Fruit fly (Drosophila melanogaster) whole organism, embryonic: ENCODE results near the gene SerRS-m.

Experiments
- BtbVII ChIP-seq: fragments of 200-800 bp; sonication (Bioruptor generic); optimal IDR thresholded peaks from 3 replicates; lab custom pipeline; 2017; ENCODE audit warnings: missing biosample characterization, mild to moderate bottlenecking, missing genetic modification characterization
- CG10366 ChIP-seq: fragments of 200-800 bp; sonication (Bioruptor generic); IDR thresholded peaks from 2 replicates; pipeline ENCODE4 v1.3.6; 2022; ENCODE audit warnings: missing biosample characterization, missing genetic modification characterization
- CG10543 ChIP-seq: fragments of 200-800 bp; sonication (Bioruptor generic); optimal IDR thresholded peaks from 3 replicates; lab custom pipeline; 2017; ENCODE audit warnings: missing biosample characterization, mild to moderate bottlenecking, missing genetic modification characterization, moderate library complexity
- CG11085 ChIP-seq: fragments of 200-800 bp; sonication (Bioruptor generic); IDR thresholded peaks from 2 replicates; pipeline ENCODE4 v1.3.6; 2022; ENCODE audit warnings: missing biosample characterization, missing genetic modification characterization
- CG12071 ChIP-seq: fragments of 200-800 bp; sonication (Bioruptor generic); optimal IDR thresholded peaks from 3 replicates; lab custom pipeline; 2018; ENCODE audit warnings: missing biosample characterization, mild to moderate bottlenecking, missing genetic modification characterization
- CG12942 ChIP-seq: fragments of 200-800 bp; sonication (Bioruptor generic); optimal IDR thresholded peaks from 3 replicates; lab custom pipeline; 2016; ENCODE audit warnings: missing biosample characterization, missing genetic modification characterization
- CG13123 ChIP-seq: fragments of 200-800 bp; sonication (Bioruptor generic); optimal IDR thresholded peaks from 2 replicates; lab custom pipeline; 2016; ENCODE audit warnings: missing biosample characterization, missing genetic modification characterization
- CG13287 ChIP-seq: fragments of 200-800 bp; sonication (Bioruptor generic); IDR thresholded peaks from 2 replicates; pipeline ENCODE4 v1.3.6; 2022; ENCODE audit warnings: missing biosample characterization, missing genetic modification characterization; ENCODE audit not compliant: partially characterized antibody
- CG13296 ChIP-seq: fragments of 200-800 bp; sonication (Bioruptor generic); optimal IDR thresholded peaks from 3 replicates; lab custom pipeline; 2018; ENCODE audit warnings: missing biosample characterization, mild to moderate bottlenecking, missing genetic modification characterization
- CG14441 ChIP-seq: fragments of 200-800 bp; sonication (Bioruptor generic); IDR thresholded peaks from 2 replicates; pipeline ENCODE4 v1.3.6; 2022; ENCODE audit warnings: missing biosample characterization, missing genetic modification characterization
- CG14710 ChIP-seq: fragments of 200-800 bp; sonication (Bioruptor generic); optimal IDR thresholded peaks from 3 replicates; lab custom pipeline; 2019; ENCODE audit warnings: missing biosample characterization, mild to moderate bottlenecking, missing genetic modification characterization, moderate library complexity
- CG14860 ChIP-seq: fragments of 200-800 bp; sonication (Bioruptor generic); IDR thresholded peaks from 3 replicates; pipeline ENCODE4 v1.3.6; 2022; ENCODE audit warnings: missing biosample characterization, missing genetic modification characterization; ENCODE audit not compliant: partially characterized antibody
- CG15011 ChIP-seq: fragments of 200-800 bp; sonication (Bioruptor generic); optimal IDR thresholded peaks from 3 replicates; lab custom pipeline; 2018; ENCODE audit warnings: missing biosample characterization, mild to moderate bottlenecking, missing genetic modification characterization
- CG15073 ChIP-seq: fragments of 200-800 bp; sonication (Bioruptor generic); optimal IDR thresholded peaks from 2 replicates; lab custom pipeline; 2016; ENCODE audit warnings: missing biosample characterization, missing genetic modification characterization
- CG17328 ChIP-seq: fragments of 200-800 bp; sonication (Bioruptor generic); IDR thresholded peaks from 2 replicates; pipeline ENCODE4 v1.3.6; 2022; ENCODE audit warnings: missing biosample characterization, missing genetic modification characterization
- CG17612 ChIP-seq: fragments of 200-800 bp; sonication (Bioruptor generic); IDR thresholded peaks from 2 replicates; pipeline ENCODE4 v1.3.6; 2022; ENCODE audit warnings: missing biosample characterization, missing genetic modification characterization
- CG18011 ChIP-seq: fragments of 200-800 bp; sonication (Bioruptor generic); optimal IDR thresholded peaks from 2 replicates; lab custom pipeline; 2017; ENCODE audit warnings: missing biosample characterization, missing genetic modification characterization, mild to moderate bottlenecking, moderate library complexity, missing genotype
- CG2199 ChIP-seq: fragments of 200-800 bp; sonication (Bioruptor generic); IDR thresholded peaks from 3 replicates; pipeline ENCODE4 v1.3.6; 2022; ENCODE audit warnings: missing biosample characterization, missing genetic modification characterization
- CG3847 ChIP-seq: fragments of 200-800 bp; sonication (Bioruptor generic); IDR thresholded peaks from 2 replicates; pipeline ENCODE4 v1.3.6; 2022; ENCODE audit warnings: missing biosample characterization, missing genetic modification characterization
- CG4282 ChIP-seq: fragments of 200-800 bp; sonication (Bioruptor generic); optimal IDR thresholded peaks from 2 replicates; lab custom pipeline; 2016; ENCODE audit warnings: missing biosample characterization, missing genetic modification characterization
- CG4820 ChIP-seq: fragments of 200-800 bp; sonication (Bioruptor generic); optimal IDR thresholded peaks from 3 replicates; lab custom pipeline; 2016; ENCODE audit warnings: missing biosample characterization, missing genetic modification characterization
- CG7271 ChIP-seq: fragments of 200-800 bp; sonication (Bioruptor generic); optimal IDR thresholded peaks from 2 replicates; lab custom pipeline; 2018; ENCODE audit warnings: missing biosample characterization, mild to moderate bottlenecking, missing genetic modification characterization, moderate library complexity
- CG9797 ChIP-seq: fragments of 200-800 bp; sonication (Bioruptor generic); optimal IDR thresholded peaks from 3 replicates; lab custom pipeline; 2018; ENCODE audit warnings: missing biosample characterization, mild to moderate bottlenecking, missing genetic modification characterization
- Camta ChIP-seq: fragments of 200-800 bp; sonication (Bioruptor generic); optimal IDR thresholded peaks from 2 replicates; lab custom pipeline; 2016; ENCODE audit warnings: missing biosample characterization, missing genetic modification characterization
- CkIIα-i1 ChIP-seq: fragments of 200-800 bp; sonication (Bioruptor generic); IDR thresholded peaks from 2 replicates; pipeline ENCODE4 v1.3.6; 2022; ENCODE audit warnings: missing biosample characterization, missing genetic modification characterization
- Deaf1 ChIP-seq: fragments of 200-800 bp; optimal IDR thresholded peaks from 3 replicates; lab custom pipeline; 2019; ENCODE audit warnings: missing biosample characterization, mild to moderate bottlenecking, missing genetic modification characterization, moderate library complexity
- E2f1 ChIP-seq: fragments of 200-800 bp; sonication (Bioruptor generic); IDR thresholded peaks from 2 replicates; pipeline ENCODE4 v1.3.6; 2022; ENCODE audit warnings: missing biosample characterization, missing genetic modification characterization
- Fer1 ChIP-seq: fragments of 200-800 bp; sonication (Bioruptor generic); optimal IDR thresholded peaks from 2 replicates; lab custom pipeline; 2017; ENCODE audit warnings: missing biosample characterization, mild to moderate bottlenecking, missing genetic modification characterization
- Hmx ChIP-seq: fragments of 200-800 bp; sonication (Bioruptor generic); optimal IDR thresholded peaks from 2 replicates; lab custom pipeline; 2016; ENCODE audit warnings: missing biosample characterization, missing genetic modification characterization
- Hr51 ChIP-seq, 2 experiments: fragments of 200-800 bp; sonication (Bioruptor generic); optimal IDR thresholded peaks; 2 replicates in 1 of 2; 3 replicates in 1 of 2; lab custom pipeline; 2016 to 2018; ENCODE audit warnings: missing biosample characterization in 2 of 2, missing genetic modification characterization in 2 of 2, mild to moderate bottlenecking in 1 of 2, moderate library complexity in 1 of 2
- Myb ChIP-seq: fragments of 200-800 bp; sonication (Bioruptor generic); optimal IDR thresholded peaks from 2 replicates; lab custom pipeline; 2016; ENCODE audit warnings: missing biosample characterization, missing genetic modification characterization
- Six4 ChIP-seq: fragments of 200-800 bp; sonication (Bioruptor generic); optimal IDR thresholded peaks from 2 replicates; lab custom pipeline; 2016; ENCODE audit warnings: missing biosample characterization, missing genetic modification characterization
- Spps ChIP-seq: fragments of 200-800 bp; sonication (Bioruptor generic); optimal IDR thresholded peaks from 2 replicates; lab custom pipeline; 2018; ENCODE audit warnings: missing biosample characterization, mild to moderate bottlenecking, missing genetic modification characterization
- Tbp ChIP-seq: fragments of >200 bp; optimal IDR thresholded peaks from 2 replicates; lab custom pipeline; 2018; ENCODE audit warnings: missing biosample characterization, missing genetic modification characterization
- Usf ChIP-seq: fragments of 200-800 bp; sonication (Bioruptor generic); optimal IDR thresholded peaks from 2 replicates; lab custom pipeline; 2017; ENCODE audit warnings: missing genotype, missing biosample characterization, missing genetic modification characterization
- cad ChIP-seq: fragments of >200 bp; optimal IDR thresholded peaks from 2 replicates; lab custom pipeline; 2017; ENCODE audit warnings: missing biosample characterization, missing genetic modification characterization
- cg ChIP-seq: fragments of 200-800 bp; sonication (Bioruptor generic); optimal IDR thresholded peaks from 3 replicates; lab custom pipeline; 2019; ENCODE audit warnings: missing biosample characterization, mild to moderate bottlenecking, missing genetic modification characterization, moderate library complexity
- chif ChIP-seq, 2 experiments: fragments of 200-800 bp; sonication (Bioruptor generic); optimal IDR thresholded peaks; 3 replicates each; lab custom pipeline; 2016; ENCODE audit warnings: missing biosample characterization in 2 of 2, missing genetic modification characterization in 2 of 2
- chinmo ChIP-seq: fragments of 200-800 bp; sonication (Bioruptor generic); IDR thresholded peaks from 4 replicates; pipeline ENCODE4 v1.3.6; 2022; ENCODE audit warnings: missing biosample characterization, missing genetic modification characterization; ENCODE audit not compliant: partially characterized antibody
- eve ChIP-seq, 2 experiments: fragments of >200 bp; optimal IDR thresholded peaks; 2 replicates each; lab custom pipeline; 2017; ENCODE audit warnings: missing biosample characterization in 2 of 2, missing genetic modification characterization in 2 of 2
- ftz-f1 ChIP-seq: fragments of 200-800 bp; sonication (Bioruptor generic); optimal IDR thresholded peaks from 2 replicates; lab custom pipeline; 2016; ENCODE audit warnings: missing biosample characterization, missing genetic modification characterization
- ind ChIP-seq: fragments of 200-800 bp; sonication (Bioruptor generic); optimal IDR thresholded peaks from 3 replicates; lab custom pipeline; 2016; ENCODE audit warnings: missing biosample characterization, missing genetic modification characterization
- jumu ChIP-seq: fragments of 200-800 bp; sonication (Bioruptor generic); optimal IDR thresholded peaks from 3 replicates; lab custom pipeline; 2016; ENCODE audit warnings: missing biosample characterization, missing genetic modification characterization
- mirr ChIP-seq: fragments of 200-800 bp; sonication (Bioruptor generic); optimal IDR thresholded peaks from 3 replicates; lab custom pipeline; 2018; ENCODE audit warnings: missing biosample characterization, mild to moderate bottlenecking, missing genetic modification characterization
- nmo ChIP-seq: fragments of 200-800 bp; sonication (Bioruptor generic); optimal IDR thresholded peaks from 2 replicates; lab custom pipeline; 2018; ENCODE audit warnings: missing biosample characterization, mild to moderate bottlenecking, missing genetic modification characterization, moderate library complexity
- pb ChIP-seq: fragments of 200-800 bp; sonication (Bioruptor generic); optimal IDR thresholded peaks from 3 replicates; lab custom pipeline; 2016; ENCODE audit warnings: missing biosample characterization, missing genetic modification characterization
- pum ChIP-seq: fragments of 200-800 bp; sonication (Bioruptor generic); optimal IDR thresholded peaks from 2 replicates; lab custom pipeline; 2016; ENCODE audit warnings: missing biosample characterization, missing genetic modification characterization
- rib ChIP-seq: fragments of 200-800 bp; sonication (Bioruptor generic); IDR thresholded peaks from 2 replicates; pipeline ENCODE4 v1.3.6; 2022; ENCODE audit warnings: missing biosample characterization, missing genetic modification characterization
- sob ChIP-seq: fragments of 200-800 bp; sonication (Bioruptor generic); IDR thresholded peaks from 2 replicates; pipeline ENCODE4 v1.3.6; 2022; ENCODE audit warnings: missing biosample characterization, missing genetic modification characterization
- sug ChIP-seq: fragments of 200-800 bp; optimal IDR thresholded peaks from 2 replicates; lab custom pipeline; 2019; ENCODE audit warnings: missing biosample characterization, mild to moderate bottlenecking, missing genetic modification characterization, moderate library complexity
- vvl ChIP-seq: fragments of 200-800 bp; sonication (Bioruptor generic); IDR thresholded peaks from 2 replicates; pipeline ENCODE4 v1.3.6; 2022; ENCODE audit warnings: missing biosample characterization, missing genetic modification characterization
- zen2 ChIP-seq: fragments of 200-800 bp; sonication (Bioruptor generic); IDR thresholded peaks from 3 replicates; pipeline ENCODE4 v1.3.6; 2022; ENCODE audit warnings: missing biosample characterization, missing genetic modification characterization; ENCODE audit not compliant: partially characterized antibody

Gene SerRS-m

dm6 chr3R:15371833-15372232, 31.4 kb downstream of the SerRS-m start, which contains the start of the genes Ccm3 and CG6136 (continued):
- TF ChIP-seq CG12942 = no peak
- TF ChIP-seq E2f1 = peak; percentile 56; the same call in 1 of the 2 replicates
- no peak for TF ChIP-seq CG2199 (GFP tag; lab: Robert Waterston, UW)
- peak; percentile 39 for TF ChIP-seq CG13296
- peak; percentile 38 for TF ChIP-seq CG14710 (tag; lab: Kevin White, UChicago)
- peak; percentile 23; the same call in 1 of the 2 replicates for TF ChIP-seq CG10366 (GFP tag; lab: Robert Waterston, UW)
- TF ChIP-seq cad (GFP tag; lab: Kevin White, UChicago) = no peak
- no peak for TF ChIP-seq BtbVII
- TF ChIP-seq mirr (GFP tag; lab: Kevin White, UChicago) = peak; percentile 33
- TF ChIP-seq Hmx (GFP tag; lab: Kevin White, UChicago) = no peak
- no peak for TF ChIP-seq CG18011 (GFP tag; lab: Kevin White, UChicago)
- no peak for TF ChIP-seq CG13123
- peak; percentile 19 for TF ChIP-seq ind (GFP tag; lab: Kevin White, UChicago)
- no peak for TF ChIP-seq rib (GFP tag; lab: Robert Waterston, UW)
- TF ChIP-seq Fer1 (GFP tag; lab: Kevin White, UChicago) = peak; percentile 65
- no peak for TF ChIP-seq Tbp (GFP tag; lab: Kevin White, UChicago)
- TF ChIP-seq CG9797 (GFP tag; lab: Kevin White, UChicago) = peak; percentile 26
- peak; percentile 93 for TF ChIP-seq zen2 (GFP tag; lab: Robert Waterston, UW)
- no peak for TF ChIP-seq ftz-f1
- peak; percentile 2 for TF ChIP-seq jumu (GFP tag; lab: Kevin White, UChicago)
- TF ChIP-seq chinmo = peak; percentile 88; the same call in 3 of the 4 replicates
- peak; percentile 6 for TF ChIP-seq CG7271 (tag; lab: Kevin White, UChicago)
- TF ChIP-seq CG4820 (GFP tag; lab: Kevin White, UChicago) = no peak
- TF ChIP-seq Camta (GFP tag; lab: Kevin White, UChicago) = no peak
- no peak for TF ChIP-seq CG15011 (GFP tag; lab: Kevin White, UChicago)
- TF ChIP-seq CG12071 = no peak
- no peak for TF ChIP-seq CG11085
- no peak for TF ChIP-seq pum (GFP tag; lab: Kevin White, UChicago)
- peak; percentile 23 for TF ChIP-seq pb
- no peak for TF ChIP-seq chif (GFP tag; optimal IDR thresholded peaks at IDR 0.05; lab: Kevin White, UChicago)
- TF ChIP-seq cg (GFP tag; lab: Kevin White, UChicago) = no peak
- peak; percentile 91 for TF ChIP-seq vvl (GFP tag; lab: Robert Waterston, UW)
- TF ChIP-seq Usf (GFP tag; lab: Kevin White, UChicago) = no peak
- TF ChIP-seq Deaf1 (tag; lab: Kevin White, UChicago) = peak; percentile 50
- TF ChIP-seq sob (GFP tag; lab: Robert Waterston, UW) = peak; percentile 84
- TF ChIP-seq CG14860 (GFP tag; lab: Robert Waterston, UW) = peak; percentile 90
- peak; percentile 46 for TF ChIP-seq CG4282 (GFP tag; lab: Kevin White, UChicago)
- TF ChIP-seq CG10543 (GFP tag; lab: Kevin White, UChicago) = no peak
- peak; percentile 46 for TF ChIP-seq CG17328 (GFP tag; lab: Robert Waterston, UW)
- peak; percentile 58 for TF ChIP-seq sug (tag; lab: Kevin White, UChicago)
- TF ChIP-seq Myb = peak; percentile 64
- TF ChIP-seq nmo = peak; percentile 43
- peak; percentile 95 for TF ChIP-seq CG13287
- TF ChIP-seq eve (GFP tag; optimal IDR thresholded peaks at IDR 0.05; lab: Kevin White, UChicago) = no peak
- no peak for TF ChIP-seq Six4 (GFP tag; lab: Kevin White, UChicago)
- TF ChIP-seq CG17612 (GFP tag; lab: Robert Waterston, UW) = no peak
- TF ChIP-seq CkIIα-i1 (GFP tag; lab: Robert Waterston, UW) = no peak
- no peak for TF ChIP-seq CG14441
- TF ChIP-seq Spps (tag; lab: Kevin White, UChicago) = no peak
- peak; percentile 65 for TF ChIP-seq CG3847 (GFP tag; lab: Robert Waterston, UW)
- TF ChIP-seq Hr51 (GFP tag; optimal IDR thresholded peaks at IDR 0.05; lab: Kevin White, UChicago) = peak in 1 of 2 experiments; percentile 23
- TF ChIP-seq CG15073 (GFP tag; lab: Kevin White, UChicago) = no peak
